Fruit fly (Drosophila melanogaster): ENCODE results near the gene Prp39.

dm6 chr3R:28805164-28805563 lies 6.7 kb upstream of the Prp39 start:
- no peak for TF ChIP-seq CG7045 (GFP tag; optimal IDR thresholded peaks at IDR 0.05)
- no peak for TF ChIP-seq Clk (GFP tag; optimal IDR thresholded peaks at IDR 0.05)
- no peak for TF ChIP-seq ovo (GFP tag; optimal IDR thresholded peaks at IDR 0.05)
- TF ChIP-seq Crg-1 (GFP tag; optimal IDR thresholded peaks at IDR 0.05) = no peak
- TF ChIP-seq CG11617 (GFP tag; optimal IDR thresholded peaks at IDR 0.05) = no peak
- no peak for TF ChIP-seq CG5204 (GFP tag; optimal IDR thresholded peaks at IDR 0.05)
- no peak for TF ChIP-seq kay (GFP tag; ENCODE audit: borderline replicate concordance)

Data from whole organism, adult.